Worm (Caenorhabditis elegans) whole organism, young adult: ENCODE data around the gene nrfl-1.

Experiments used
- F10E7.11 ChIP-seq: sonication (generic microtip); optimal IDR thresholded peaks from 2 replicates; lab custom pipeline; 2017; ENCODE audit warnings: mild to moderate bottlenecking, missing genetic modification characterization, moderate library complexity, missing compliant biosample characterization
- F33H1.4 ChIP-seq: fragments of 200-800 bp; sonication (Bioruptor generic); IDR thresholded peaks from 2 replicates; pipeline ENCODE4 v1.3.6; 2022; ENCODE audit warnings: missing genetic modification reagents, missing genetic modification characterization, missing compliant biosample characterization
- F37B4.10 ChIP-seq: fragments of 200-800 bp; sonication (Bioruptor generic); IDR thresholded peaks from 2 replicates; pipeline ENCODE4 v1.3.6; 2022; ENCODE audit warnings: missing genetic modification characterization, missing compliant biosample characterization
- F55B11.4 ChIP-seq: sonication (generic microtip); optimal IDR thresholded peaks from 2 replicates; lab custom pipeline; 2016; ENCODE audit warnings: missing compliant biosample characterization, missing genetic modification characterization, borderline replicate concordance; ENCODE audit not compliant: insufficient read depth
- F57A8.1 ChIP-seq: fragments of 200-800 bp; sonication (Bioruptor generic); optimal IDR thresholded peaks from 2 replicates; lab custom pipeline; 2018; ENCODE audit warnings: mild to moderate bottlenecking, missing genetic modification characterization, moderate library complexity, missing compliant biosample characterization
- Y53G8AR.9 ChIP-seq: fragments of 200-800 bp; sonication (Bioruptor generic); conservative IDR thresholded peaks from 2 replicates; pipeline ENCODE4 v1.3.6; 2022; ENCODE audit warnings: missing genetic modification reagents, missing genetic modification characterization, missing compliant biosample characterization
- Y79H2A.3 ChIP-seq: fragments of 200-800 bp; sonication (Bioruptor generic); conservative IDR thresholded peaks from 2 replicates; pipeline ENCODE4 v1.3.6; 2022; ENCODE audit warnings: missing genetic modification reagents, missing genetic modification characterization, missing compliant biosample characterization
- akir-1 ChIP-seq: fragments of 200-800 bp; sonication (Bioruptor generic); optimal IDR thresholded peaks from 2 replicates; lab custom pipeline; 2018; ENCODE audit warnings: mild to moderate bottlenecking, missing genetic modification characterization, moderate library complexity, missing compliant biosample characterization
- aptf-2 ChIP-seq: fragments of 200-800 bp; sonication (Bioruptor generic); conservative IDR thresholded peaks from 2 replicates; pipeline ENCODE4 v1.3.6; 2022; ENCODE audit warnings: missing genetic modification reagents, missing genetic modification characterization, missing compliant biosample characterization
- cebp-2 ChIP-seq: fragments of 200-800 bp; sonication (Bioruptor generic); IDR thresholded peaks from 2 replicates; pipeline ENCODE4 v1.3.6; 2022; ENCODE audit warnings: missing genetic modification characterization, missing compliant biosample characterization
- chd-7 ChIP-seq: sonication (generic microtip); optimal IDR thresholded peaks from 2 replicates; lab custom pipeline; 2016; ENCODE audit warnings: mild to moderate bottlenecking, missing genetic modification characterization, moderate library complexity, missing compliant biosample characterization
- ekl-4 ChIP-seq: fragments of 200-800 bp; sonication (Bioruptor generic); IDR thresholded peaks from 2 replicates; pipeline ENCODE4 v1.3.6; 2022; ENCODE audit warnings: missing genetic modification reagents, missing genetic modification characterization, missing compliant biosample characterization
- gei-17 ChIP-seq: fragments of 200-800 bp; sonication (Bioruptor generic); optimal IDR thresholded peaks from 2 replicates; lab custom pipeline; 2018; ENCODE audit warnings: mild to moderate bottlenecking, missing genetic modification characterization, missing compliant biosample characterization
- hmg-1.2 ChIP-seq: fragments of 200-800 bp; sonication (Bioruptor generic); IDR thresholded peaks from 2 replicates; pipeline ENCODE4 v1.3.6; 2022; ENCODE audit warnings: missing genetic modification reagents, missing genetic modification characterization, missing compliant biosample characterization
- let-526 ChIP-seq: fragments of 200-800 bp; sonication (Bioruptor generic); IDR thresholded peaks from 2 replicates; pipeline ENCODE4 v1.3.6; 2022; ENCODE audit warnings: missing genetic modification reagents, missing genetic modification characterization, missing compliant biosample characterization
- let-607 ChIP-seq, 2 experiments: fragments of 200-800 bp in 1 of 2; sonication (Bioruptor generic) in 1 of 2; sonication (generic microtip) in 1 of 2; optimal IDR thresholded peaks; 2 replicates each; lab custom pipeline; 2016 to 2018; ENCODE audit warnings: mild to moderate bottlenecking in 2 of 2, missing compliant biosample characterization in 2 of 2, missing genetic modification characterization in 2 of 2, moderate library complexity in 2 of 2, missing genotype in 1 of 2
- lin-26 ChIP-seq: fragments of 200-800 bp; sonication (Bioruptor generic); IDR thresholded peaks from 2 replicates; pipeline ENCODE4 v1.3.6; 2022; ENCODE audit warnings: missing genetic modification reagents, missing genetic modification characterization, missing compliant biosample characterization
- lin-54 ChIP-seq: fragments of 200-800 bp; sonication (Bioruptor generic); optimal IDR thresholded peaks from 2 replicates; lab custom pipeline; 2018; ENCODE audit warnings: mild to moderate bottlenecking, missing genetic modification characterization, missing compliant biosample characterization
- lsl-1 ChIP-seq: fragments of 200-800 bp; sonication (Bioruptor generic); optimal IDR thresholded peaks from 2 replicates; lab custom pipeline; 2018; ENCODE audit warnings: mild to moderate bottlenecking, missing genetic modification characterization, moderate library complexity, missing compliant biosample characterization
- lsy-27 ChIP-seq: sonication (generic microtip); optimal IDR thresholded peaks from 2 replicates; lab custom pipeline; 2017; ENCODE audit warnings: missing genetic modification characterization, mild to moderate bottlenecking, missing compliant biosample characterization, antibody characterized with exemption, missing genotype, borderline replicate concordance; ENCODE audit not compliant: insufficient read depth
- madf-8 ChIP-seq: fragments of 200-800 bp; sonication (Bioruptor generic); conservative IDR thresholded peaks from 2 replicates; pipeline ENCODE4 v1.3.6; 2022; ENCODE audit warnings: missing genetic modification reagents, missing genetic modification characterization, missing compliant biosample characterization
- mcd-1 ChIP-seq: fragments of 200-800 bp; sonication (Bioruptor generic); IDR thresholded peaks from 2 replicates; pipeline ENCODE4 v1.3.6; 2022; ENCODE audit warnings: missing genetic modification reagents, missing genetic modification characterization, missing compliant biosample characterization
- nfyb-1 ChIP-seq: fragments of 200-800 bp; sonication (Bioruptor generic); IDR thresholded peaks from 2 replicates; pipeline ENCODE4 v1.3.6; 2022; ENCODE audit warnings: missing genetic modification reagents, missing genetic modification characterization, missing compliant biosample characterization
- nhr-80 ChIP-seq: sonication (generic microtip); optimal IDR thresholded peaks from 2 replicates; lab custom pipeline; 2016; ENCODE audit warnings: missing genetic modification characterization, missing compliant biosample characterization
- pbrm-1 ChIP-seq: fragments of 200-800 bp; sonication (Bioruptor generic); IDR thresholded peaks from 2 replicates; pipeline ENCODE4 v1.3.6; 2022; ENCODE audit warnings: missing genetic modification reagents, missing genetic modification characterization, missing compliant biosample characterization
- pha-4 ChIP-seq: fragments of 150-350 bp; sonication (generic microtip); optimal IDR thresholded peaks from 2 replicates; lab custom pipeline; 2014; ENCODE audit warnings: missing biosample characterization, missing genetic modification reagents, missing genetic modification characterization
- repo-1 ChIP-seq: sonication (generic microtip); optimal IDR thresholded peaks from 2 replicates; lab custom pipeline; 2017; ENCODE audit warnings: mild to moderate bottlenecking, missing genetic modification characterization, missing compliant biosample characterization
- sdz-38 ChIP-seq: sonication (generic microtip); optimal IDR thresholded peaks from 2 replicates; lab custom pipeline; 2016; ENCODE audit warnings: missing genotype, missing genetic modification characterization, missing compliant biosample characterization
- sea-2 ChIP-seq: fragments of 200-800 bp; sonication (Bioruptor generic); IDR thresholded peaks from 2 replicates; pipeline ENCODE4 v1.3.6; 2022; ENCODE audit warnings: missing genetic modification characterization, missing compliant biosample characterization
- snpc-1.1 ChIP-seq: sonication (generic microtip); optimal IDR thresholded peaks from 2 replicates; lab custom pipeline; 2017; ENCODE audit warnings: missing genetic modification characterization, mild to moderate bottlenecking, missing compliant biosample characterization, antibody characterized with exemption, moderate library complexity, missing genotype, missing genetic modification reagents; ENCODE audit not compliant: insufficient read depth
- unc-130 ChIP-seq: sonication (generic microtip); optimal IDR thresholded peaks from 2 replicates; lab custom pipeline; 2016; ENCODE audit warnings: missing genetic modification reagents, missing genetic modification characterization, missing compliant biosample characterization
- xnd-1 ChIP-seq: sonication (generic microtip); optimal IDR thresholded peaks from 2 replicates; lab custom pipeline; 2016; ENCODE audit warnings: missing genotype, missing genetic modification reagents, missing genetic modification characterization, missing compliant biosample characterization
- zfh-2 ChIP-seq: fragments of 200-800 bp; sonication (Bioruptor generic); conservative IDR thresholded peaks from 2 replicates; pipeline ENCODE4 v1.3.6; 2022; ENCODE audit warnings: missing genetic modification reagents, missing genetic modification characterization, missing compliant biosample characterization
- ztf-25 ChIP-seq: fragments of 200-800 bp; sonication (Bioruptor generic); IDR thresholded peaks from 2 replicates; pipeline ENCODE4 v1.3.6; 2022; ENCODE audit warnings: missing genetic modification reagents, missing genetic modification characterization, missing compliant biosample characterization
- ztf-26 ChIP-seq: sonication (generic microtip); optimal IDR thresholded peaks from 2 replicates; lab custom pipeline; 2017; ENCODE audit warnings: missing genetic modification characterization, missing compliant biosample characterization

nrfl-1 gene

ce11 chrIV:9078469-9078868 is 40.4 kb upstream of the nrfl-1 start, which contains the start of gene mans-4:
Gene mans-4 (minus strand): TSS chrIV:9078569.
- TF ChIP-seq let-526 = no peak
- no peak for TF ChIP-seq mcd-1 (GFP tag; lab: Robert Waterston, UW)
- TF ChIP-seq pha-4 (tag; lab: Kevin White, UChicago) = no peak
- TF ChIP-seq Y53G8AR.9 (GFP tag; lab: Robert Waterston, UW) = no peak
- no peak for TF ChIP-seq zfh-2 (GFP tag; lab: Robert Waterston, UW)
- TF ChIP-seq let-607 (tag; optimal IDR thresholded peaks at IDR 0.05; lab: Kevin White, UChicago) = no peak
- TF ChIP-seq F10E7.11 (tag; lab: Kevin White, UChicago) = no peak
- TF ChIP-seq sea-2 (GFP tag; lab: Robert Waterston, UW) = no peak
- no peak for TF ChIP-seq Y79H2A.3 (GFP tag; lab: Robert Waterston, UW)
- TF ChIP-seq nfyb-1 (GFP tag; lab: Robert Waterston, UW) = no peak
- no peak for TF ChIP-seq pbrm-1 (GFP tag; lab: Robert Waterston, UW)
- no peak for TF ChIP-seq lin-54 (GFP tag; lab: Kevin White, UChicago)
- no peak for TF ChIP-seq nhr-80 (tag; lab: Kevin White, UChicago)
- TF ChIP-seq, all 124 proteins: peak for 0

- TF ChIP-seq F55B11.4 (tag; lab: Kevin White, UChicago) (no peak), sea-2 (GFP tag; lab: Robert Waterston, UW) (no peak), snpc-1.1 (tag; lab: Kevin White, UChicago) (no peak), repo-1 (tag; lab: Kevin White, UChicago) (no peak), hmg-1.2 (peak; percentile 38; the same call in 1 of the 2 replicates)
Observed at ce11 chrIV:9079330-9079729, 39.6 kb upstream of the nrfl-1 start.

DNA sequence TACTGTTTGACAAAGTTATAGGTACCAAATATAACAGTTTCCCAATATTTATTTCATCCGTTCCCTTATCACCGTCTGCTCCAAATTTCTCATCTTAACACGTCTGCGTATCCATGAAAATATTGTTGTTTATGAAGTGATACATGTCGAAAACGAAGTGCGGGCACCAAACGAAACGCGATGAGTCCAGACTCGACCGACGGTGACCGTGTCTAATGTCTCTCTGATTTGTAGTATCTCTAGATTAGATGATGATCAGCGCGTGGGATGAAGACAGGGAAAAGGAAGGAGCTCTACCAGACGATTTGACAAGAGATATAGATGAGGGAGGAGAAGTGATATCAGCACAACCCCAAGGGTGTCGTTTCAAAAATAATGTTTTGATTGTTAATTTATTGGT is 38.7 kb upstream of the nrfl-1 start:
- TF ChIP-seq lin-54 (GFP tag; lab: Kevin White, UChicago) (no peak), F57A8.1 (GFP tag; lab: Kevin White, UChicago) (no peak), akir-1 (GFP tag; lab: Kevin White, UChicago) (no peak), xnd-1 (no peak), lin-26 (GFP tag; lab: Robert Waterston, UW) (no peak), F37B4.10 (GFP tag; lab: Robert Waterston, UW) (no peak), let-526 (no peak), chd-7 (tag; lab: Kevin White, UChicago) (no peak), ekl-4 (GFP tag; lab: Robert Waterston, UW) (no peak), unc-130 (GFP tag; lab: Kevin White, UChicago) (no peak), madf-8 (GFP tag; lab: Robert Waterston, UW) (no peak), aptf-2 (GFP tag; lab: Robert Waterston, UW) (no peak), gei-17 (GFP tag; lab: Kevin White, UChicago) (no peak), ztf-25 (GFP tag; lab: Robert Waterston, UW) (no peak), lsl-1 (GFP tag; lab: Kevin White, UChicago) (no peak), cebp-2 (GFP tag; lab: Robert Waterston, UW) (no peak), sdz-38 (no peak), F33H1.4 (GFP tag; lab: Robert Waterston, UW) (no peak), lsy-27 (tag; lab: Kevin White, UChicago) (no peak), ztf-26 (tag; lab: Kevin White, UChicago) (no peak)
